Worm (Caenorhabditis elegans): ENCODE data around the gene F44E5.15.

DNA sequence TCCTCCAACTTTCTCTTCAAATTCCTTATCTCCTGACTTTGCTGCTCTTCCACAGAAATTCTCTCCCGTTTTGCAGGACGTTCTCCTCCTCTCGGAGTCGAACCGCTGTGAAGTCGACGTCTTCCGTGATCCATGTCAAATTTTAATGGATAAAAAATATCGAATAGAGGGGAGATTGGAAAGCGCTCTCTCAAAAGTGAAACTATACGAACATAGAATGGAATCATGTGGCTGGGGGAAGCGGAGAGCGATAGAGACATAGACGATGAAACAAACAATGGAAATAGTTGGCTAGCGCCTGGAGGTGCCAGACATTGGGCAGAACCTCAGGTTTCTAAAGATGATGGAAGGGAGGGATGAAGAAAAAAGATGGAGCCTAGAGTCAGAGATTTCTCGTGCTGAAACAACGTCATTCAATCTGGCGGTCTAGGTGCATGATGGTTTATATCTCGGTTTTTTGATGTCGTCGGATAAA is 41.5 kb downstream of the F44E5.15 start, which contains the start of gene F43G6.8:
- TF ChIP-seq let-607 (tag; optimal IDR thresholded peaks at IDR 0.05) (no peak), F52B5.7 (tag; optimal IDR thresholded peaks at IDR 0.05) (no peak)
